Worm (Caenorhabditis elegans) whole organism, early embryonic: ENCODE results near the gene Y57G11B.8.

Experiments used
- B0310.2 ChIP-seq: sonication (generic microtip); optimal IDR thresholded peaks from 2 replicates; lab custom pipeline; 2016; ENCODE audit warnings: mild to moderate bottlenecking, missing genetic modification characterization, missing compliant biosample characterization
- F13C5.2 ChIP-seq: sonication (generic microtip); optimal IDR thresholded peaks from 2 replicates; lab custom pipeline; 2017; ENCODE audit warnings: mild to moderate bottlenecking, missing genetic modification characterization, inconsistent platforms, missing compliant biosample characterization
- ama-1 ChIP-seq: fragments of 150-350 bp; optimal IDR thresholded peaks from 2 replicates; lab custom pipeline; 2014
- ceh-13 ChIP-seq: fragments of 200-800 bp; sonication (Bioruptor generic); optimal IDR thresholded peaks from 2 replicates; lab custom pipeline; 2018; ENCODE audit warnings: mild to moderate bottlenecking, missing genetic modification characterization, missing compliant biosample characterization
- ceh-36 ChIP-seq: sonication (generic microtip); optimal IDR thresholded peaks from 2 replicates; lab custom pipeline; 2016; ENCODE audit warnings: missing genetic modification characterization, inconsistent platforms, missing compliant biosample characterization
- flt-1 ChIP-seq: fragments of 200-800 bp; sonication (Bioruptor generic); IDR thresholded peaks from 2 replicates; pipeline ENCODE4 v1.3.6; 2022; ENCODE audit warnings: missing genetic modification characterization, missing compliant biosample characterization
- hmg-4 ChIP-seq: fragments of 200-800 bp; sonication (Bioruptor generic); optimal IDR thresholded peaks from 2 replicates; lab custom pipeline; 2018; ENCODE audit warnings: mild to moderate bottlenecking, missing genetic modification characterization, missing compliant biosample characterization
- tbx-11 ChIP-seq: fragments of 200-800 bp; sonication (Bioruptor generic); IDR thresholded peaks from 2 replicates; pipeline ENCODE4 v1.3.6; 2022; ENCODE audit warnings: missing genetic modification characterization, missing compliant biosample characterization
- tbx-37 ChIP-seq: fragments of 200-800 bp; sonication (Bioruptor generic); conservative IDR thresholded peaks from 2 replicates; pipeline ENCODE4 v1.3.6; 2022; ENCODE audit warnings: missing genetic modification reagents, missing genetic modification characterization, missing compliant biosample characterization
- tra-4 ChIP-seq: sonication (generic microtip); optimal IDR thresholded peaks from 2 replicates; lab custom pipeline; 2017; ENCODE audit warnings: missing genetic modification characterization, missing compliant biosample characterization

ce11 chrIV:14554788-14555187 is 23.7 kb downstream of the Y57G11B.8 start, which contains the start of gene Y57G11B.6:
- TF ChIP-seq ama-1 (lab: Kevin White, UChicago) (no peak), hmg-4 (GFP tag; lab: Kevin White, UChicago) (no peak), flt-1 (GFP tag; lab: Robert Waterston, UW) (no peak), ceh-36 (tag; lab: Kevin White, UChicago) (no peak), tbx-11 (no peak), tra-4 (tag; lab: Kevin White, UChicago) (no peak), B0310.2 (tag; lab: Kevin White, UChicago) (no peak), tbx-37 (GFP tag; lab: Robert Waterston, UW) (no peak), F13C5.2 (no peak), ceh-13 (GFP tag; lab: Kevin White, UChicago) (no peak)
